Fruit fly (Drosophila melanogaster) whole organism, embryonic: ENCODE measurements around the gene CG16790.

Source experiments
- Abd-B ChIP-seq: fragments of 200-800 bp; sonication (Bioruptor generic); optimal IDR thresholded peaks from 2 replicates; lab custom pipeline; 2018; ENCODE audit warnings: missing biosample characterization, mild to moderate bottlenecking, missing genetic modification characterization, moderate library complexity
- B-H2 ChIP-seq: fragments of 200-800 bp; sonication (Bioruptor generic); optimal IDR thresholded peaks from 2 replicates; lab custom pipeline; 2018; ENCODE audit warnings: missing biosample characterization, mild to moderate bottlenecking, missing genetic modification characterization
- C15 ChIP-seq: fragments of 200-800 bp; sonication (Bioruptor generic); IDR thresholded peaks from 3 replicates; pipeline ENCODE4 v1.3.6; 2022; ENCODE audit warnings: missing biosample characterization, missing genetic modification characterization
- CG11398 ChIP-seq: fragments of 200-800 bp; sonication (Bioruptor generic); optimal IDR thresholded peaks from 2 replicates; lab custom pipeline; 2016; ENCODE audit warnings: missing biosample characterization, missing genetic modification characterization
- CG11504 ChIP-seq: fragments of 200-800 bp; sonication (Bioruptor generic); optimal IDR thresholded peaks from 3 replicates; lab custom pipeline; 2019; ENCODE audit warnings: missing biosample characterization, mild to moderate bottlenecking, missing genetic modification characterization, moderate library complexity
- CG11560 ChIP-seq: fragments of 200-800 bp; sonication (Bioruptor generic); IDR thresholded peaks from 3 replicates; pipeline ENCODE4 v1.3.6; 2022; ENCODE audit warnings: missing biosample characterization, missing genetic modification characterization
- CG13894 ChIP-seq: fragments of 200-800 bp; sonication (Bioruptor generic); optimal IDR thresholded peaks from 3 replicates; lab custom pipeline; 2018; ENCODE audit warnings: missing biosample characterization, mild to moderate bottlenecking, missing genetic modification characterization, moderate library complexity
- CG16863 ChIP-seq: fragments of 200-800 bp; sonication (Bioruptor generic); optimal IDR thresholded peaks from 3 replicates; lab custom pipeline; 2016; ENCODE audit warnings: missing biosample characterization, missing genetic modification characterization
- CG17612 ChIP-seq: fragments of 200-800 bp; sonication (Bioruptor generic); IDR thresholded peaks from 2 replicates; pipeline ENCODE4 v1.3.6; 2022; ENCODE audit warnings: missing biosample characterization, missing genetic modification characterization
- CG18764 ChIP-seq: fragments of 200-800 bp; sonication (Bioruptor generic); optimal IDR thresholded peaks from 3 replicates; lab custom pipeline; 2016; ENCODE audit warnings: missing biosample characterization, missing genetic modification characterization
- CG2875 ChIP-seq: fragments of 200-800 bp; sonication (Bioruptor generic); optimal IDR thresholded peaks from 2 replicates; lab custom pipeline; 2017; ENCODE audit warnings: missing biosample characterization, mild to moderate bottlenecking, missing genetic modification characterization, missing genetic modification reagents
- CG33557 ChIP-seq: fragments of 200-800 bp; sonication (Bioruptor generic); optimal IDR thresholded peaks from 2 replicates; lab custom pipeline; 2019; ENCODE audit warnings: missing biosample characterization, mild to moderate bottlenecking, missing genetic modification characterization, moderate library complexity
- CG34376 ChIP-seq: fragments of 200-800 bp; sonication (Bioruptor generic); optimal IDR thresholded peaks from 2 replicates; lab custom pipeline; 2018; ENCODE audit warnings: missing biosample characterization, mild to moderate bottlenecking, missing genetic modification characterization
- CG3838 ChIP-seq: fragments of 200-800 bp; sonication (Bioruptor generic); optimal IDR thresholded peaks from 3 replicates; lab custom pipeline; 2016; ENCODE audit warnings: missing biosample characterization, missing genetic modification characterization
- CG7786 ChIP-seq: fragments of 200-800 bp; sonication (Bioruptor generic); optimal IDR thresholded peaks from 2 replicates; lab custom pipeline; 2016; ENCODE audit warnings: missing biosample characterization, missing genetic modification characterization
- CG7987 ChIP-seq: fragments of 200-800 bp; sonication (Bioruptor generic); optimal IDR thresholded peaks from 2 replicates; lab custom pipeline; 2018; ENCODE audit warnings: missing biosample characterization, mild to moderate bottlenecking, missing genetic modification characterization, moderate library complexity
- Camta ChIP-seq: fragments of 200-800 bp; sonication (Bioruptor generic); optimal IDR thresholded peaks from 2 replicates; lab custom pipeline; 2016; ENCODE audit warnings: missing biosample characterization, missing genetic modification characterization
- Dp ChIP-seq: fragments of 200-800 bp; sonication (Bioruptor generic); optimal IDR thresholded peaks from 2 replicates; lab custom pipeline; 2018; ENCODE audit warnings: missing biosample characterization, mild to moderate bottlenecking, missing genetic modification characterization, moderate library complexity
- Dref ChIP-seq: fragments of 200-800 bp; sonication (Bioruptor generic); IDR thresholded peaks from 2 replicates; pipeline ENCODE4 v1.3.6; 2022; ENCODE audit warnings: missing biosample characterization, missing genetic modification characterization
- ERR ChIP-seq: fragments of 200-800 bp; sonication (Bioruptor generic); optimal IDR thresholded peaks from 2 replicates; lab custom pipeline; 2016; ENCODE audit warnings: missing biosample characterization, missing genetic modification characterization
- GATAe ChIP-seq: fragments of 200-800 bp; sonication (Bioruptor generic); conservative IDR thresholded peaks from 2 replicates; pipeline ENCODE4 v1.3.6; 2022; ENCODE audit warnings: missing biosample characterization, missing genetic modification characterization
- Hr51 ChIP-seq, 2 experiments: fragments of 200-800 bp; sonication (Bioruptor generic); optimal IDR thresholded peaks; 2 replicates in 1 of 2; 3 replicates in 1 of 2; lab custom pipeline; 2016 to 2018; ENCODE audit warnings: missing biosample characterization in 2 of 2, missing genetic modification characterization in 2 of 2, mild to moderate bottlenecking in 1 of 2, moderate library complexity in 1 of 2
- Kr ChIP-seq: fragments of 200-800 bp; sonication (Bioruptor generic); optimal IDR thresholded peaks from 2 replicates; lab custom pipeline; 2017; ENCODE audit warnings: missing biosample characterization, mild to moderate bottlenecking, missing genetic modification characterization
- Lhr ChIP-seq: fragments of 200-800 bp; sonication (Bioruptor generic); optimal IDR thresholded peaks from 3 replicates; lab custom pipeline; 2017; ENCODE audit warnings: mild to moderate bottlenecking, missing biosample characterization, missing genetic modification reagents, missing genetic modification characterization
- Mes4 ChIP-seq: fragments of 200-800 bp; sonication (Bioruptor generic); optimal IDR thresholded peaks from 2 replicates; lab custom pipeline; 2016; ENCODE audit warnings: missing biosample characterization, missing genetic modification characterization
- Oaz ChIP-seq: fragments of 200-800 bp; sonication (Bioruptor generic); IDR thresholded peaks from 2 replicates; pipeline ENCODE4 v1.3.6; 2022; ENCODE audit warnings: missing biosample characterization, missing genetic modification characterization
- Ptx1 ChIP-seq: fragments of 200-800 bp; sonication (Bioruptor generic); IDR thresholded peaks from 2 replicates; pipeline ENCODE4 v1.3.6; 2022; ENCODE audit warnings: missing biosample characterization, missing genetic modification characterization
- TFAM ChIP-seq: fragments of 200-800 bp; sonication (Bioruptor generic); optimal IDR thresholded peaks from 2 replicates; lab custom pipeline; 2017; ENCODE audit warnings: missing biosample characterization, missing genetic modification characterization, inconsistent platforms
- Usf ChIP-seq: fragments of 200-800 bp; sonication (Bioruptor generic); optimal IDR thresholded peaks from 2 replicates; lab custom pipeline; 2017; ENCODE audit warnings: missing genotype, missing biosample characterization, missing genetic modification characterization
- br ChIP-seq: fragments of >200 bp; optimal IDR thresholded peaks from 2 replicates; lab custom pipeline; 2017
- cato ChIP-seq: fragments of 200-800 bp; sonication (Bioruptor generic); optimal IDR thresholded peaks from 2 replicates; lab custom pipeline; 2016; ENCODE audit warnings: missing biosample characterization, missing genetic modification characterization, borderline replicate concordance
- caup ChIP-seq: fragments of 200-800 bp; sonication (Bioruptor generic); optimal IDR thresholded peaks from 3 replicates; lab custom pipeline; 2017; ENCODE audit warnings: missing biosample characterization, mild to moderate bottlenecking, missing genetic modification characterization, moderate library complexity; ENCODE audit not compliant: severe bottlenecking
- chn ChIP-seq: fragments of 200-800 bp; sonication (Bioruptor generic); optimal IDR thresholded peaks from 2 replicates; lab custom pipeline; 2016; ENCODE audit warnings: missing biosample characterization, missing genetic modification characterization
- gsb-n ChIP-seq: fragments of 200-800 bp; sonication (Bioruptor generic); optimal IDR thresholded peaks from 3 replicates; lab custom pipeline; 2018; ENCODE audit warnings: missing biosample characterization, mild to moderate bottlenecking, missing genetic modification characterization
- hb ChIP-seq: fragments of 200-800 bp; sonication (Bioruptor generic); IDR thresholded peaks from 3 replicates; pipeline ENCODE4 v1.3.6; 2022; ENCODE audit warnings: missing biosample characterization, missing genetic modification characterization; ENCODE audit not compliant: partially characterized antibody
- jigr1 ChIP-seq: fragments of 200-800 bp; sonication (Bioruptor generic); IDR thresholded peaks from 3 replicates; pipeline ENCODE4 v1.3.6; 2022; ENCODE audit warnings: missing biosample characterization, missing genetic modification characterization
- jumu ChIP-seq: fragments of 200-800 bp; sonication (Bioruptor generic); optimal IDR thresholded peaks from 3 replicates; lab custom pipeline; 2016; ENCODE audit warnings: missing biosample characterization, missing genetic modification characterization
- lab ChIP-seq: fragments of 200-800 bp; sonication (Bioruptor generic); optimal IDR thresholded peaks from 3 replicates; lab custom pipeline; 2017; ENCODE audit warnings: missing biosample characterization, missing genetic modification characterization, mild to moderate bottlenecking, moderate library complexity, missing genetic modification reagents
- luna ChIP-seq: fragments of 200-800 bp; sonication (Bioruptor generic); optimal IDR thresholded peaks from 2 replicates; lab custom pipeline; 2016; ENCODE audit warnings: missing biosample characterization, missing genetic modification characterization
- p53 ChIP-seq: fragments of 200-800 bp; sonication (Bioruptor generic); optimal IDR thresholded peaks from 2 replicates; lab custom pipeline; 2016; ENCODE audit warnings: missing biosample characterization, missing genetic modification characterization
- prd ChIP-seq, 3 experiments: fragments of >200 bp in 2 of 3; fragments of 200-800 bp in 1 of 3; sonication (Bioruptor generic) in 1 of 3; optimal IDR thresholded peaks in 2 of 3; IDR thresholded peaks in 1 of 3; 2 replicates in 2 of 3; 3 replicates in 1 of 3; pipeline versions ENCODE4 v1.3.6 to Lab custom; 2017 to 2022; ENCODE audit warnings: missing biosample characterization in 1 of 3, missing genetic modification characterization in 1 of 3
- scrt ChIP-seq: fragments of 200-800 bp; sonication (Bioruptor generic); optimal IDR thresholded peaks from 2 replicates; lab custom pipeline; 2018; ENCODE audit warnings: missing biosample characterization, mild to moderate bottlenecking, missing genetic modification characterization, moderate library complexity
- sd ChIP-seq: fragments of 200-800 bp; sonication (Bioruptor generic); optimal IDR thresholded peaks from 3 replicates; lab custom pipeline; 2018; ENCODE audit warnings: missing biosample characterization, mild to moderate bottlenecking, missing genetic modification characterization, moderate library complexity
- sim ChIP-seq: fragments of 200-800 bp; sonication (Bioruptor generic); IDR thresholded peaks from 2 replicates; pipeline ENCODE4 v1.3.6; 2022; ENCODE audit warnings: missing biosample characterization, missing genetic modification characterization
- sqz ChIP-seq: fragments of 200-800 bp; sonication (Bioruptor generic); optimal IDR thresholded peaks from 3 replicates; lab custom pipeline; 2018; ENCODE audit warnings: missing biosample characterization, mild to moderate bottlenecking, missing genetic modification characterization
- sr ChIP-seq: fragments of 200-800 bp; sonication (Bioruptor generic); IDR thresholded peaks from 3 replicates; pipeline ENCODE4 v1.3.6; 2022; ENCODE audit warnings: missing biosample characterization, missing genetic modification characterization
- tna ChIP-seq: fragments of 200-800 bp; sonication (Bioruptor generic); IDR thresholded peaks from 2 replicates; pipeline ENCODE4 v1.3.6; 2022; ENCODE audit warnings: missing biosample characterization, missing genetic modification characterization; ENCODE audit not compliant: partially characterized antibody
- ttk ChIP-seq: fragments of 200-800 bp; sonication (Bioruptor generic); IDR thresholded peaks from 2 replicates; pipeline ENCODE4 v2.1.2; 2022; ENCODE audit warnings: missing biosample characterization, missing genetic modification characterization
- unc-4 ChIP-seq: fragments of 200-800 bp; sonication (Bioruptor generic); IDR thresholded peaks from 2 replicates; pipeline ENCODE4 v1.3.6; 2022; ENCODE audit warnings: missing biosample characterization, missing genetic modification characterization; ENCODE audit not compliant: partially characterized antibody

Gene CG16790

DNA sequence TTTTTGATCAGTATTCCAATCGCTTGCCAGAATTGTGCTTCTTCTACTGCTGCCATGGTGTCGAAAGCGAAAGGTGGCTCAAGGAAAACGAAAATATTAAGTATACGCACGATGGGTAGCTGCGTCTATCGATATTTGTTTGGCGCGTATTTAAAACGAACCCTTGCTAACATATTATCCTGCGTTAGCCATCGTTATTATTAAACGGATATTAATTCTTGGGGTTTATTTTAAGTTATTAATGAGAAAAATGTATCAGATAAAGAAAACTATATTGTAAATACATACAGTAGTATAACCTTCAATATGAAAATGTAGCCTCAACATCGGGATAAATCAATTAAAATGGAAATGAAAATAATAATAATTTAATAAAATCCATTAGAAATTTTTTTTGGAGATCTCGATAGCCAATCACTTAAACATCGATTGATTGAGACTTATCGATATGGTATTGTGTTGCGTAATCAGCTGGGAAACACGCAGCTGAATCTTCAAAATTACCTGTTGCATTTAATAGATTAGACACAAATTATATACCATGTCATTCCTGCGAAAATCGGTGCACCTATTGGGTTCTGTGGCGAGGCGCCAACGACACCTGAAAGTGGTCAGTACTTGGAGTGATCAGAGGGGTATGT, 14.6 kb downstream of the CG16790 start, which contains the start of the genes CG9386 and BckdhA (continued):
- TF ChIP-seq Hr51 (GFP tag; optimal IDR thresholded peaks at IDR 0.05; lab: Kevin White, UChicago) = peak in 1 of 2 experiments; percentile 19
- peak; percentile 63 for TF ChIP-seq CG13894 (tag; lab: Kevin White, UChicago)
- TF ChIP-seq luna (GFP tag; lab: Kevin White, UChicago) = no peak
- no peak for TF ChIP-seq gsb-n (tag; lab: Kevin White, UChicago)
- TF ChIP-seq caup (GFP tag; lab: Kevin White, UChicago) = peak; percentile 52
- TF ChIP-seq C15 = no peak
- no peak for TF ChIP-seq br (lab: Kevin White, UChicago)
- peak; percentile 16 for TF ChIP-seq CG18764 (GFP tag; lab: Kevin White, UChicago)
- TF ChIP-seq CG17612 (GFP tag; lab: Robert Waterston, UW) = no peak
- TF ChIP-seq CG33557 (GFP tag; lab: Kevin White, UChicago) = peak; percentile 10
- TF ChIP-seq Lhr (GFP tag; lab: Kevin White, UChicago) = no peak
- TF ChIP-seq hb = peak; percentile 67; the same call in 2 of the 3 replicates
- peak; percentile 47; the same call in 1 of the 2 replicates for TF ChIP-seq Ptx1
- TF ChIP-seq CG11504 = no peak
- no peak for TF ChIP-seq sr (GFP tag; lab: Robert Waterston, UW)
- 0 out of 2 replicates have a peak, but pooled peaks have one; percentile 33 for TF ChIP-seq ttk
- TF ChIP-seq prd (optimal IDR thresholded peaks at IDR 0.05; lab: Kevin White, UChicago) = no peak
- TF ChIP-seq prd (GFP tag; IDR thresholded peaks at IDR 0.05; lab: Robert Waterston, UW) = peak; percentile 59; the same call in 2 of the 3 replicates
- peak; percentile 61 for TF ChIP-seq chn (GFP tag; lab: Kevin White, UChicago)
- no peak for TF ChIP-seq Abd-B
- no peak for TF ChIP-seq Usf (GFP tag; lab: Kevin White, UChicago)
- TF ChIP-seq CG2875 (GFP tag; lab: Kevin White, UChicago) = no peak
- no peak for TF ChIP-seq sqz
- peak; percentile 73 for TF ChIP-seq unc-4 (GFP tag; lab: Robert Waterston, UW)
- TF ChIP-seq lab = peak; percentile 55
- peak; percentile 45 for TF ChIP-seq B-H2 (GFP tag; lab: Kevin White, UChicago)
- TF ChIP-seq ERR (GFP tag; lab: Kevin White, UChicago) = no peak
- peak; percentile 6 for TF ChIP-seq sd (tag; lab: Kevin White, UChicago)
- no peak for TF ChIP-seq TFAM (GFP tag; lab: Kevin White, UChicago)
- TF ChIP-seq sim (GFP tag; lab: Robert Waterston, UW) = no peak
- TF ChIP-seq Dp (GFP tag; lab: Kevin White, UChicago) = peak; percentile 77
- peak; percentile 5 for TF ChIP-seq CG16863 (GFP tag; lab: Kevin White, UChicago)
- no peak for TF ChIP-seq p53 (GFP tag; lab: Kevin White, UChicago)
- TF ChIP-seq CG7987 (GFP tag; lab: Kevin White, UChicago) = no peak
- no peak for TF ChIP-seq Camta (GFP tag; lab: Kevin White, UChicago)
- TF ChIP-seq CG3838 (GFP tag; lab: Kevin White, UChicago) = no peak
- no peak for TF ChIP-seq jigr1 (GFP tag; lab: Robert Waterston, UW)
- TF ChIP-seq CG34376 = peak; percentile 46
- peak; percentile 16 for TF ChIP-seq CG7786 (GFP tag; lab: Kevin White, UChicago)
- no peak for TF ChIP-seq CG11398 (GFP tag; lab: Kevin White, UChicago)
- no peak for TF ChIP-seq Kr (GFP tag; lab: Kevin White, UChicago)
- TF ChIP-seq Oaz (GFP tag; lab: Robert Waterston, UW) = no peak
- no peak for TF ChIP-seq CG11560 (tag; lab: Robert Waterston, UW)
- no peak for TF ChIP-seq Mes4 (GFP tag; lab: Kevin White, UChicago)
- TF ChIP-seq GATAe (GFP tag; lab: Robert Waterston, UW) = no peak
- TF ChIP-seq scrt (GFP tag; lab: Kevin White, UChicago) = peak; percentile 49
- peak; percentile 30 for TF ChIP-seq jumu (GFP tag; lab: Kevin White, UChicago)
- TF ChIP-seq tna = no peak
- TF ChIP-seq cato = peak; percentile 17
- TF ChIP-seq Dref (GFP tag; lab: Robert Waterston, UW) = peak; percentile 70
